Fruit fly (Drosophila melanogaster) Kc167 (cell line): ENCODE data around the gene CG4709.

Experiments
- h ChIP-seq: fragments of >200 bp; optimal IDR thresholded peaks from 3 replicates; lab custom pipeline; 2018; ENCODE audit warnings: missing external identifiers
- insv ChIP-seq: fragments of >200 bp; optimal IDR thresholded peaks from 3 replicates; lab custom pipeline; 2018; ENCODE audit warnings: missing external identifiers
- psq ChIP-seq: fragments of >200 bp; optimal IDR thresholded peaks from 2 replicates; lab custom pipeline; 2017; ENCODE audit warnings: missing external identifiers
- ttk ChIP-seq: sonication (Bioruptor generic); optimal IDR thresholded peaks from 2 replicates; lab custom pipeline; 2017; ENCODE audit warnings: missing external identifiers

- TF ChIP-seq psq (lab: Kevin White, UChicago) (no peak), ttk (lab: Kevin White, UChicago) (no peak), h (lab: Kevin White, UChicago) (no peak), insv (lab: Kevin White, UChicago) (no peak)
These were observed 35.9 kb downstream of the CG4709 start for dm6 chr2L:9989846-9990506.
